Fruit fly (Drosophila melanogaster) whole organism, prepupa: ENCODE results near the gene Wdr24.

Source experiments
- Blimp-1 ChIP-seq: fragments of 200-800 bp; sonication (Bioruptor generic); optimal IDR thresholded peaks from 3 replicates; lab custom pipeline; 2017; ENCODE audit warnings: missing biosample characterization, missing genetic modification characterization, mild to moderate bottlenecking, moderate library complexity, missing genetic modification reagents
- CG10631 ChIP-seq: fragments of 200-800 bp; sonication (Bioruptor generic); optimal IDR thresholded peaks from 2 replicates; lab custom pipeline; 2016; ENCODE audit warnings: missing biosample characterization, missing genetic modification characterization
- CG10669 ChIP-seq: fragments of 200-800 bp; sonication (Bioruptor generic); optimal IDR thresholded peaks from 3 replicates; lab custom pipeline; 2018; ENCODE audit warnings: missing biosample characterization, mild to moderate bottlenecking, missing genetic modification characterization, moderate library complexity
- CG11294 ChIP-seq: fragments of 200-800 bp; sonication (Bioruptor generic); IDR thresholded peaks from 2 replicates; pipeline ENCODE4 v1.3.6; 2022; ENCODE audit warnings: missing biosample characterization, missing genetic modification characterization
- CG11762 ChIP-seq: fragments of 200-800 bp; sonication (Bioruptor generic); optimal IDR thresholded peaks from 3 replicates; lab custom pipeline; 2016; ENCODE audit warnings: missing biosample characterization, missing genetic modification characterization; ENCODE audit not compliant: insufficient read depth
- CG1621 ChIP-seq: fragments of 200-800 bp; sonication (Bioruptor generic); optimal IDR thresholded peaks from 3 replicates; lab custom pipeline; 2018; ENCODE audit warnings: missing biosample characterization, mild to moderate bottlenecking, missing genetic modification characterization
- CG3032 ChIP-seq: fragments of 200-800 bp; optimal IDR thresholded peaks from 2 replicates; lab custom pipeline; 2019; ENCODE audit warnings: missing biosample characterization, mild to moderate bottlenecking, missing genetic modification characterization, moderate library complexity
- CG31627 ChIP-seq: fragments of 200-800 bp; sonication (Bioruptor generic); optimal IDR thresholded peaks from 3 replicates; lab custom pipeline; 2016; ENCODE audit warnings: missing biosample characterization, missing genetic modification characterization
- CG32006 ChIP-seq: fragments of 200-800 bp; sonication (Bioruptor generic); optimal IDR thresholded peaks from 3 replicates; lab custom pipeline; 2017; ENCODE audit warnings: missing biosample characterization, mild to moderate bottlenecking, missing genetic modification characterization
- CG34406 ChIP-seq: fragments of 200-800 bp; sonication (Bioruptor generic); optimal IDR thresholded peaks from 3 replicates; lab custom pipeline; 2016; ENCODE audit warnings: missing biosample characterization, missing genetic modification characterization
- CG3919 ChIP-seq: fragments of 200-800 bp; sonication (Bioruptor generic); optimal IDR thresholded peaks from 3 replicates; lab custom pipeline; 2016; ENCODE audit warnings: missing biosample characterization, missing genetic modification characterization
- CG4318 ChIP-seq: fragments of 200-800 bp; sonication (Bioruptor generic); optimal IDR thresholded peaks from 3 replicates; lab custom pipeline; 2017; ENCODE audit warnings: missing biosample characterization, mild to moderate bottlenecking, missing genetic modification characterization
- CG6163 ChIP-seq: fragments of 200-800 bp; sonication (Bioruptor generic); IDR thresholded peaks from 3 replicates; pipeline ENCODE4 v1.3.6; 2022; ENCODE audit warnings: missing biosample characterization, missing genetic modification characterization
- CG6276 ChIP-seq: fragments of 200-800 bp; sonication (Bioruptor generic); optimal IDR thresholded peaks from 2 replicates; lab custom pipeline; 2017; ENCODE audit warnings: missing biosample characterization, mild to moderate bottlenecking, missing genetic modification characterization
- CG6808 ChIP-seq: fragments of 200-800 bp; sonication (Bioruptor generic); optimal IDR thresholded peaks from 3 replicates; lab custom pipeline; 2017; ENCODE audit warnings: missing biosample characterization, missing genetic modification characterization, mild to moderate bottlenecking, moderate library complexity, missing genetic modification reagents
- CG7368 ChIP-seq: fragments of 200-800 bp; sonication (Bioruptor generic); optimal IDR thresholded peaks from 3 replicates; lab custom pipeline; 2016; ENCODE audit warnings: missing biosample characterization, missing genetic modification characterization
- CG8119 ChIP-seq: fragments of 200-800 bp; sonication (Bioruptor generic); IDR thresholded peaks from 3 replicates; pipeline ENCODE4 v1.3.6; 2022; ENCODE audit warnings: missing biosample characterization, missing genetic modification characterization
- CG8319 ChIP-seq: fragments of 200-800 bp; sonication (Bioruptor generic); optimal IDR thresholded peaks from 3 replicates; lab custom pipeline; 2016; ENCODE audit warnings: missing biosample characterization, missing genetic modification characterization
- CG8632 ChIP-seq: fragments of 200-800 bp; sonication (Bioruptor generic); optimal IDR thresholded peaks from 3 replicates; lab custom pipeline; 2016; ENCODE audit warnings: missing biosample characterization, missing genetic modification characterization
- CG9139 ChIP-seq: fragments of 200-800 bp; sonication (Bioruptor generic); optimal IDR thresholded peaks from 3 replicates; lab custom pipeline; 2017; ENCODE audit warnings: missing biosample characterization, mild to moderate bottlenecking, missing genetic modification characterization
- Eip78C ChIP-seq: fragments of 200-800 bp; sonication (Bioruptor generic); peaks from one replicate; lab custom pipeline; 2016; ENCODE audit warnings: missing biosample characterization, missing genetic modification characterization
- Eip93F ChIP-seq: fragments of 200-800 bp; sonication (Bioruptor generic); optimal IDR thresholded peaks from 2 replicates; lab custom pipeline; 2016; ENCODE audit warnings: missing biosample characterization, mild to moderate bottlenecking, missing genetic modification characterization
- Hr38 ChIP-seq: sonication (Bioruptor generic); optimal IDR thresholded peaks from 2 replicates; lab custom pipeline; 2016; ENCODE audit warnings: missing biosample characterization, missing genetic modification characterization
- Hr39 ChIP-seq: fragments of 200-800 bp; sonication (Bioruptor generic); optimal IDR thresholded peaks from 2 replicates; lab custom pipeline; 2016; ENCODE audit warnings: missing biosample characterization, missing genetic modification characterization
- Hr4 ChIP-seq: fragments of 200-800 bp; sonication (Bioruptor generic); optimal IDR thresholded peaks from 3 replicates; lab custom pipeline; 2016; ENCODE audit warnings: missing biosample characterization, missing genetic modification characterization
- Lpt ChIP-seq: fragments of 200-800 bp; sonication (Bioruptor generic); optimal IDR thresholded peaks from 3 replicates; lab custom pipeline; 2016; ENCODE audit warnings: missing biosample characterization, missing genetic modification characterization
- Met ChIP-seq: fragments of 200-800 bp; sonication (Bioruptor generic); optimal IDR thresholded peaks from 3 replicates; lab custom pipeline; 2016; ENCODE audit warnings: missing biosample characterization, missing genetic modification characterization
- OdsH ChIP-seq: fragments of 200-800 bp; sonication (Bioruptor generic); optimal IDR thresholded peaks from 3 replicates; lab custom pipeline; 2016; ENCODE audit warnings: missing biosample characterization, missing genetic modification characterization
- Smox ChIP-seq: fragments of 200-800 bp; sonication (Bioruptor generic); optimal IDR thresholded peaks from 3 replicates; lab custom pipeline; 2016; ENCODE audit warnings: missing biosample characterization, missing genetic modification characterization
- Sox102F ChIP-seq: fragments of 200-800 bp; sonication (Bioruptor generic); optimal IDR thresholded peaks from 2 replicates; lab custom pipeline; 2016; ENCODE audit warnings: missing biosample characterization, mild to moderate bottlenecking, missing genetic modification characterization
- Sox15 ChIP-seq: fragments of 200-800 bp; sonication (Bioruptor generic); optimal IDR thresholded peaks from 3 replicates; lab custom pipeline; 2016; ENCODE audit warnings: missing biosample characterization, missing genetic modification characterization
- achi ChIP-seq: fragments of 200-800 bp; sonication (Bioruptor generic); optimal IDR thresholded peaks from 3 replicates; lab custom pipeline; 2016; ENCODE audit warnings: missing biosample characterization, missing genetic modification characterization
- acj6 ChIP-seq: fragments of 200-800 bp; sonication (Bioruptor generic); optimal IDR thresholded peaks from 3 replicates; lab custom pipeline; 2016; ENCODE audit warnings: missing biosample characterization, missing genetic modification characterization
- cyc ChIP-seq: fragments of 200-800 bp; sonication (Bioruptor generic); optimal IDR thresholded peaks from 3 replicates; lab custom pipeline; 2016; ENCODE audit warnings: missing biosample characterization, missing genetic modification characterization
- dac ChIP-seq: fragments of 200-800 bp; sonication (Bioruptor generic); optimal IDR thresholded peaks from 2 replicates; lab custom pipeline; 2017; ENCODE audit warnings: missing biosample characterization, mild to moderate bottlenecking, missing genetic modification characterization
- dsx ChIP-seq: fragments of 200-800 bp; optimal IDR thresholded peaks from 3 replicates; lab custom pipeline; 2019; ENCODE audit warnings: missing biosample characterization, mild to moderate bottlenecking, missing genetic modification characterization, moderate library complexity; ENCODE audit not compliant: poor library complexity, severe bottlenecking
- eg ChIP-seq: fragments of 200-800 bp; sonication (Bioruptor generic); IDR thresholded peaks from 3 replicates; pipeline ENCODE4 v1.3.6; 2022; ENCODE audit warnings: missing biosample characterization, missing genetic modification characterization
- esn ChIP-seq: fragments of 200-800 bp; sonication (Bioruptor generic); optimal IDR thresholded peaks from 2 replicates; lab custom pipeline; 2016; ENCODE audit warnings: missing biosample characterization, mild to moderate bottlenecking, missing genetic modification characterization, moderate library complexity
- fkh ChIP-seq: fragments of 200-800 bp; sonication (Bioruptor generic); optimal IDR thresholded peaks from 3 replicates; lab custom pipeline; 2017; ENCODE audit warnings: missing biosample characterization, mild to moderate bottlenecking, missing genetic modification characterization, moderate library complexity
- lz ChIP-seq: fragments of 200-800 bp; sonication (Bioruptor generic); optimal IDR thresholded peaks from 3 replicates; lab custom pipeline; 2016; ENCODE audit warnings: missing biosample characterization, missing genetic modification characterization
- pdm3 ChIP-seq: fragments of 200-800 bp; sonication (Bioruptor generic); optimal IDR thresholded peaks from 3 replicates; lab custom pipeline; 2016; ENCODE audit warnings: missing biosample characterization, missing genetic modification characterization
- salr ChIP-seq, 2 experiments: fragments of 200-800 bp; sonication (Bioruptor generic); optimal IDR thresholded peaks; 3 replicates each; lab custom pipeline; 2016 to 2018; ENCODE audit warnings: missing biosample characterization in 2 of 2, missing genetic modification characterization in 2 of 2, mild to moderate bottlenecking in 1 of 2
- ss ChIP-seq, 2 experiments: fragments of 200-800 bp; sonication (Bioruptor generic); optimal IDR thresholded peaks; 2 replicates in 1 of 2; 3 replicates in 1 of 2; lab custom pipeline; 2017 to 2018; ENCODE audit warnings: mild to moderate bottlenecking in 2 of 2, missing biosample characterization in 2 of 2, missing genetic modification characterization in 2 of 2, moderate library complexity in 1 of 2
- svp ChIP-seq: fragments of 200-800 bp; sonication (Bioruptor generic); peaks from one replicate; lab custom pipeline; 2016; ENCODE audit warnings: missing biosample characterization, missing genetic modification characterization
- vri ChIP-seq: fragments of 200-800 bp; sonication (Bioruptor generic); optimal IDR thresholded peaks from 3 replicates; lab custom pipeline; 2016; ENCODE audit warnings: missing biosample characterization, mild to moderate bottlenecking, missing genetic modification characterization

Wdr24 gene

dm6 chr3R:29725577-29726240 is 19.2 kb downstream of the Wdr24 start, which contains the start of gene Kul (continued):
- TF ChIP-seq Smox (GFP tag; lab: Kevin White, UChicago) = no peak
- TF ChIP-seq Eip78C (GFP tag; lab: Kevin White, UChicago) = no peak
- no peak for TF ChIP-seq Eip93F (GFP tag; lab: Kevin White, UChicago)
- TF ChIP-seq CG3919 = peak; percentile 30
- TF ChIP-seq ss (GFP tag; optimal IDR thresholded peaks at IDR 0.05; lab: Kevin White, UChicago) = peak; percentile 62 to 76
- TF ChIP-seq achi = peak; percentile 34
- TF ChIP-seq eg (GFP tag; lab: Robert Waterston, UW) = peak; percentile 69
- no peak for TF ChIP-seq CG11762 (GFP tag; lab: Kevin White, UChicago)
- TF ChIP-seq CG10669 = peak; percentile 48
- no peak for TF ChIP-seq CG8632 (GFP tag; lab: Kevin White, UChicago)
- TF ChIP-seq CG10631 = no peak
- no peak for TF ChIP-seq acj6 (GFP tag; lab: Kevin White, UChicago)
- peak; percentile 63 for TF ChIP-seq CG6808 (GFP tag; lab: Kevin White, UChicago)
- no peak for TF ChIP-seq Sox102F (GFP tag; lab: Kevin White, UChicago)
- TF ChIP-seq CG7368 (GFP tag; lab: Kevin White, UChicago) = no peak
- peak; percentile 69 for TF ChIP-seq CG1621 (tag; lab: Kevin White, UChicago)
- TF ChIP-seq CG6276 (GFP tag; lab: Kevin White, UChicago) = peak; percentile 74
- no peak for TF ChIP-seq Blimp-1 (GFP tag; lab: Kevin White, UChicago)
- TF ChIP-seq esn (GFP tag; lab: Kevin White, UChicago) = peak; percentile 11
- no peak; the same call in 2 of the 3 replicates for TF ChIP-seq CG8119 (GFP tag; lab: Robert Waterston, UW)
- no peak for TF ChIP-seq Hr4
- TF ChIP-seq dac (GFP tag; lab: Kevin White, UChicago) = peak; percentile 41

- TF ChIP-seq CG31627 (GFP tag; lab: Kevin White, UChicago) (no peak), fkh (peak; percentile 90)
Measured at dm6 chr3R:29724745-29725144, 20.1 kb downstream of the Wdr24 start, which contains the start of the genes Naa40 and CG18731. Naa40 (minus strand) TSS chr3R:29724950. CG18731 (plus strand) TSS chr3R:29725027.

dm6 chr3R:29723048-29723656 is 21.7 kb downstream of the Wdr24 start, which contains the start of gene Pcd:
Pcd (plus strand) TSS chr3R:29723163.
- TF ChIP-seq cyc (GFP tag; lab: Kevin White, UChicago) = no peak
- TF ChIP-seq CG32006 (GFP tag; lab: Kevin White, UChicago) = no peak
- TF ChIP-seq pdm3 (GFP tag; lab: Kevin White, UChicago) = no peak
- peak; percentile 87 for TF ChIP-seq svp (GFP tag; lab: Kevin White, UChicago)
- TF ChIP-seq CG8319 = no peak
- TF ChIP-seq Sox102F (GFP tag; lab: Kevin White, UChicago) = no peak
- no peak for TF ChIP-seq CG9139 (GFP tag; lab: Kevin White, UChicago)
- TF ChIP-seq CG31627 (GFP tag; lab: Kevin White, UChicago) = no peak
- TF ChIP-seq CG3032 (tag; lab: Kevin White, UChicago) = no peak
- no peak for TF ChIP-seq Hr4
- TF ChIP-seq CG11294 (GFP tag; lab: Robert Waterston, UW) = no peak
- TF ChIP-seq CG6163 (GFP tag; lab: Robert Waterston, UW) = no peak
- TF ChIP-seq fkh = no peak
- TF ChIP-seq salr (GFP tag; optimal IDR thresholded peaks at IDR 0.05; lab: Kevin White, UChicago) = no peak
- TF ChIP-seq dac (GFP tag; lab: Kevin White, UChicago) = no peak
- peak; percentile 45 for TF ChIP-seq Eip78C (GFP tag; lab: Kevin White, UChicago)
- no peak for TF ChIP-seq lz (GFP tag; lab: Kevin White, UChicago)
- no peak for TF ChIP-seq vri (GFP tag; lab: Kevin White, UChicago)
- peak; percentile 1 for TF ChIP-seq esn (GFP tag; lab: Kevin White, UChicago)
- no peak for TF ChIP-seq CG4318 (GFP tag; lab: Kevin White, UChicago)
- TF ChIP-seq Eip93F (GFP tag; lab: Kevin White, UChicago) = no peak
- TF ChIP-seq Sox15 (GFP tag; lab: Kevin White, UChicago) = no peak
- TF ChIP-seq Met (GFP tag; lab: Kevin White, UChicago) = no peak
- TF ChIP-seq Smox (GFP tag; lab: Kevin White, UChicago) = no peak
- no peak for TF ChIP-seq CG34406
- no peak for TF ChIP-seq Lpt
- TF ChIP-seq acj6 (GFP tag; lab: Kevin White, UChicago) = no peak
- TF ChIP-seq Hr38 = no peak
- TF ChIP-seq CG1621 (tag; lab: Kevin White, UChicago) = peak; percentile 76
- TF ChIP-seq Hr39 = no peak
- no peak for TF ChIP-seq OdsH (GFP tag; lab: Kevin White, UChicago)
- no peak for TF ChIP-seq CG3919
- peak; percentile 47 for TF ChIP-seq dsx (GFP tag; lab: Kevin White, UChicago)
